Fruit fly (Drosophila melanogaster): Measurements from ENCODE around the gene Mhcl.
A peak's percentile ranks its signal among the peaks of the same experiment; 100 is the strongest.

Mhcl gene

DNA sequence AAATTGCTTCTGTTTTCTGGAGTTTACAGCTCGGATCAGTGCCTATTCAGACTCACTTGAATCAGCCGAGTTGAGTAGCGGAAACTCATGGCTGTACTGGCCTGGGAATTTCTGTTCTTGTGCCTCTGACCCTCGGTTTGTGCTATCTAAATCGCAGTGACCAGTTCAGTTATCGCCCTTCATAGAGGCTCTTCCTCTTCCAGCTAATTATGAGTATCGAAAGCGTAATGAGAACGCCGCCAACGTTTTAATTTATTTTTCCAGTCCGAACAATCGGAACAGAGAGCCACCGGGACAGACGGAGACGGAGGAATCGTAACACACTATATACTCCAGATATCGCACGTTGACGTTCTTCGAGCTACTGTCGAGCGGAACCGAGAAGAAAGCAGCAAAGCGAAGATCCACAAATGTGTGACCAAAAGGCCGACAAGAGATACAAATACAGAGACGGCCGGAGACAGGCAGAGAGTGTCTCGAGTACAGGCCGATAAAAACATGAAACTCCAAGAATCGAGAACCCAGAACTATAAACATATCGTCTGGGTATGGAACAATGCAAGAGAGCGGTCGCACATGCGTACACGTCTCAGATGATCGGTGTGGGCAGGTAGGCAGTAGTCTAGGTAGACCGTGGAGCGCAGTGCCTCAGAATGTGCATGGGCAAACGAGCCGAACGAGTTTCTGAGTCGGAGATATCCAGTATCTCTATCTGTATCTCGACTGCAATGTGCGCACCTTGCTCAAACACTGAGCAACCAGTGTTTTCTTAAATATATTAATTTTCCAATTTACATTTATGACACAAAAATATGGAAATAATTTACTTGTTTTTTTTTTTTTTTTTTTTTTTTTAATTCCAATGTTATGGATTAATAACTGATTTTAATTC, 26.6 kb downstream of the Mhcl start (continued):
- TF ChIP-seq CG16813 (GFP tag; IDR thresholded peaks at IDR 0.05; ENCODE audit: partially characterized antibody) (no peak), CrebB (tag; optimal IDR thresholded peaks at IDR 0.05) (no peak), CG10565 (GFP tag; optimal IDR thresholded peaks at IDR 0.05) (no peak), knrl (GFP tag; IDR thresholded peaks at IDR 0.05; ENCODE audit: partially characterized antibody) (no peak), usp (GFP tag; optimal IDR thresholded peaks at IDR 0.05) (no peak), dan (GFP tag; IDR thresholded peaks at IDR 0.05) (no peak), inv (GFP tag; IDR thresholded peaks at IDR 0.05; ENCODE audit: partially characterized antibody) (no peak), tll (GFP tag; optimal IDR thresholded peaks at IDR 0.05) (no peak), Abd-B (GFP tag; optimal IDR thresholded peaks at IDR 0.05) (no peak), CG18764 (GFP tag; optimal IDR thresholded peaks at IDR 0.05) (peak; percentile 41), CG7963 (GFP tag; IDR thresholded peaks at IDR 0.05; ENCODE audit: partially characterized antibody) (no peak), wor (GFP tag; IDR thresholded peaks at IDR 0.05) (peak; percentile 60; the same call in 1 of the 2 replicates), NK7.1 (GFP tag; optimal IDR thresholded peaks at IDR 0.05) (no peak), CG7745 (tag; optimal IDR thresholded peaks at IDR 0.05) (peak; percentile 10), CG15601 (tag; optimal IDR thresholded peaks at IDR 0.05) (peak; percentile 41), CG17359 (tag; optimal IDR thresholded peaks at IDR 0.05) (peak; percentile 47), CG2889 (GFP tag; IDR thresholded peaks at IDR 0.05) (peak; percentile 82), CG17912 (GFP tag; optimal IDR thresholded peaks at IDR 0.05) (no peak), CG4328 (GFP tag; optimal IDR thresholded peaks at IDR 0.05) (no peak), gcm (GFP tag; optimal IDR thresholded peaks at IDR 0.05) (peak; percentile 66), crol (GFP tag; IDR thresholded peaks at IDR 0.05) (no peak), odd (GFP tag; optimal IDR thresholded peaks at IDR 0.05) (no peak), chm (GFP tag; IDR thresholded peaks at IDR 0.05) (peak; percentile 72), CG12155 (GFP tag; optimal IDR thresholded peaks at IDR 0.05) (peak; percentile 55), CG9797 (GFP tag; optimal IDR thresholded peaks at IDR 0.05) (no peak), CG11504 (tag; optimal IDR thresholded peaks at IDR 0.05) (peak; percentile 98), pita (GFP tag; optimal IDR thresholded peaks at IDR 0.05) (no peak), ci (GFP tag; IDR thresholded peaks at IDR 0.05) (peak; percentile 86), CG18476 (GFP tag; optimal IDR thresholded peaks at IDR 0.05) (peak; percentile 62), CG10267 (tag; optimal IDR thresholded peaks at IDR 0.05) (peak; percentile 68), CG11247 (GFP tag; IDR thresholded peaks at IDR 0.05) (0 out of 2 replicates have a peak, but pooled peaks have one; percentile 38), fd64A (GFP tag; optimal IDR thresholded peaks at IDR 0.05) (no peak), Bdp1 (GFP tag; optimal IDR thresholded peaks at IDR 0.05) (no peak), CG13287 (GFP tag; IDR thresholded peaks at IDR 0.05; ENCODE audit: partially characterized antibody) (no peak), CG30431 (GFP tag; optimal IDR thresholded peaks at IDR 0.05) (no peak), esg (GFP tag; conservative IDR thresholded peaks at IDR 0.05) (peak; percentile 62), sim (GFP tag; IDR thresholded peaks at IDR 0.05) (peak; percentile 66; the same call in 1 of the 2 replicates), scrt (GFP tag; optimal IDR thresholded peaks at IDR 0.05) (no peak), CG11560 (tag; IDR thresholded peaks at IDR 0.05) (no peak), jumu (GFP tag; optimal IDR thresholded peaks at IDR 0.05) (no peak), CG5953 (GFP tag; IDR thresholded peaks at IDR 0.05) (peak; percentile 74), wek (GFP tag; optimal IDR thresholded peaks at IDR 0.05) (no peak), exex (tag; optimal IDR thresholded peaks at IDR 0.05) (peak; percentile 86), CG15514 (GFP tag; optimal IDR thresholded peaks at IDR 0.05) (no peak), bab2 (GFP tag; optimal IDR thresholded peaks at IDR 0.05) (peak; percentile 55), MESR4 (GFP tag; optimal IDR thresholded peaks at IDR 0.05) (no peak), CG11085 (GFP tag; IDR thresholded peaks at IDR 0.05) (no peak), CG6683 (GFP tag; optimal IDR thresholded peaks at IDR 0.05) (no peak)
